Fruit fly (Drosophila melanogaster) whole organism, pupa: ENCODE results near the gene ND-B14.5B.

Experiments used
- CG12605 ChIP-seq: fragments of 200-800 bp; sonication (Bioruptor generic); IDR thresholded peaks from 2 replicates; pipeline ENCODE4 v1.3.6; 2022; ENCODE audit warnings: missing biosample characterization, missing genetic modification characterization
- CG13204 ChIP-seq: fragments of 200-800 bp; sonication (Bioruptor generic); optimal IDR thresholded peaks from 2 replicates; lab custom pipeline; 2018; ENCODE audit warnings: missing biosample characterization, mild to moderate bottlenecking, missing genetic modification characterization, moderate library complexity
- CG14655 ChIP-seq: fragments of 200-800 bp; sonication (Bioruptor generic); optimal IDR thresholded peaks from 3 replicates; lab custom pipeline; 2017; ENCODE audit warnings: mild to moderate bottlenecking, missing biosample characterization, missing genetic modification reagents, missing genetic modification characterization
- CG15710 ChIP-seq: fragments of 200-800 bp; sonication (Bioruptor generic); optimal IDR thresholded peaks from 2 replicates; lab custom pipeline; 2018; ENCODE audit warnings: missing biosample characterization, mild to moderate bottlenecking, missing genetic modification characterization, moderate library complexity
- CG17806 ChIP-seq: fragments of 200-800 bp; sonication (Bioruptor generic); optimal IDR thresholded peaks from 2 replicates; lab custom pipeline; 2018; ENCODE audit warnings: missing biosample characterization, mild to moderate bottlenecking, missing genetic modification characterization, moderate library complexity
- CG34367 ChIP-seq: fragments of 200-800 bp; sonication (Bioruptor generic); optimal IDR thresholded peaks from 2 replicates; lab custom pipeline; 2018; ENCODE audit warnings: missing biosample characterization, mild to moderate bottlenecking, missing genetic modification characterization
- D1 ChIP-seq: fragments of 200-800 bp; sonication (Bioruptor generic); optimal IDR thresholded peaks from 2 replicates; lab custom pipeline; 2018; ENCODE audit warnings: missing biosample characterization, mild to moderate bottlenecking, missing genetic modification characterization, moderate library complexity
- EcR ChIP-seq: fragments of 200-800 bp; sonication (Bioruptor generic); optimal IDR thresholded peaks from 3 replicates; lab custom pipeline; 2019; ENCODE audit warnings: missing biosample characterization, missing genetic modification characterization, mild to moderate bottlenecking, moderate library complexity, missing genetic modification reagents
- Ets98B ChIP-seq: fragments of 200-800 bp; sonication (Bioruptor generic); IDR thresholded peaks from 2 replicates; pipeline ENCODE4 v1.3.6; 2022; ENCODE audit warnings: missing biosample characterization, missing genetic modification characterization
- fd96Ca ChIP-seq: fragments of 200-800 bp; sonication (Bioruptor generic); IDR thresholded peaks from 3 replicates; pipeline ENCODE4 v1.3.6; 2022; ENCODE audit warnings: missing biosample characterization, missing genetic modification characterization
- gl ChIP-seq: fragments of 200-800 bp; sonication (Bioruptor generic); optimal IDR thresholded peaks from 2 replicates; lab custom pipeline; 2018; ENCODE audit warnings: missing biosample characterization, mild to moderate bottlenecking, missing genetic modification characterization
- rn ChIP-seq: fragments of 200-800 bp; sonication (Bioruptor generic); IDR thresholded peaks from 2 replicates; pipeline ENCODE4 v1.3.6; 2022; ENCODE audit warnings: missing biosample characterization, missing genetic modification characterization

DNA sequence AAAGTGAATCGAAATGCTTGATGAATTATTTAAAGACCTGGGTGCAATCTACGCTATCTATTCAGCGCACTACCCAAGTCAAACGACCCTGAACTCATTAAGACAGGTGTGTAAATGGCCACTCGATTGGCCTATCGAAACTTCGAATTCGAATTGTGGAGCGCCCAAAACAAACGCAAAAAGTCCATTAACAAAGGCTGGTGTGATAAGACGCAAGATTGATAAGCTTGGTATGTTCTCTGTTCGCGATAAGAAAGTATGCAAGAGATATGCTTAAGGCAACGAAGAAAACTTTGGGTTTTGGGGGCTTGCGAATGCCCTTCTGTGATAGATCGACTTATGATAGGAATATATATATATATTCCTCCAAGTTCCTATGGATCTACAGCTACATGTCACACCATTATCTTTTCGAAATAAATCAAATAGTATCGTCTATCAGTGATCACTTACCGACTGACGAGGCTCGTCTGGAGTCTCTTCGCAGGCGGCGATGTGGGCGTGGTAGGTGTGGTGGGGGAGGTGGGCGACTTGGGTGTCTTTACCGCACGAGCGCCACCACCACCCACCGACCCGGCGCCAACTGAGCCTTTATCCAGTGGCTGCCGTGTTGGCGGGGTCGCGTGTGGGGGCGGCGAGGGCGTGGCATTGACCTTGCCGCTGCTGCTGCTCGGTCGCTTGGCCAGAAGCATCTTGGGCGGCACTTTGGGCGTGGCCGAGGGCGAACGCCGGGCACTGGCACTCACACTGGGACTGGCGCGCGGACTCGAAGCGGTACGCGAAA lies 21.9 kb downstream of the ND-B14.5B start:
- TF ChIP-seq CG13204 = no peak
- TF ChIP-seq CG34367 (tag; lab: Kevin White, UChicago) = no peak
- TF ChIP-seq CG14655 (GFP tag; lab: Kevin White, UChicago) = no peak
- TF ChIP-seq D1 (tag; lab: Kevin White, UChicago) = no peak
- TF ChIP-seq CG12605 (GFP tag; lab: Robert Waterston, UW) = no peak
- no peak for TF ChIP-seq rn (GFP tag; lab: Robert Waterston, UW)
- TF ChIP-seq CG17806 (tag; lab: Kevin White, UChicago) = no peak
- TF ChIP-seq fd96Ca (GFP tag; lab: Robert Waterston, UW) = no peak
- no peak for TF ChIP-seq gl
- TF ChIP-seq Ets98B (GFP tag; lab: Robert Waterston, UW) = no peak
- TF ChIP-seq CG15710 (tag; lab: Kevin White, UChicago) = no peak
- TF ChIP-seq EcR = no peak
